Worm (Caenorhabditis elegans) whole organism, young adult: ENCODE results near the gene Y39E4B.6.

Source experiments
- athp-1 ChIP-seq: sonication (generic microtip); optimal IDR thresholded peaks from 2 replicates; lab custom pipeline; 2017; ENCODE audit warnings: mild to moderate bottlenecking, missing genetic modification characterization, missing compliant biosample characterization
- ekl-4 ChIP-seq: fragments of 200-800 bp; sonication (Bioruptor generic); IDR thresholded peaks from 2 replicates; pipeline ENCODE4 v1.3.6; 2022; ENCODE audit warnings: missing genetic modification reagents, missing genetic modification characterization, missing compliant biosample characterization
- lin-35 ChIP-seq, 3 experiments: fragments of 150-350 bp in 2 of 3; sonication (generic microtip) in 1 of 3; optimal IDR thresholded peaks; 2 replicates each; lab custom pipeline; 2014 to 2018; ENCODE audit warnings: missing biosample characterization in 3 of 3, missing genetic modification characterization in 3 of 3, missing genetic modification reagents in 3 of 3
- snpc-1.1 ChIP-seq: sonication (generic microtip); optimal IDR thresholded peaks from 2 replicates; lab custom pipeline; 2017; ENCODE audit warnings: missing genetic modification characterization, mild to moderate bottlenecking, missing compliant biosample characterization, antibody characterized with exemption, moderate library complexity, missing genotype, missing genetic modification reagents; ENCODE audit not compliant: insufficient read depth
- snpc-4 ChIP-seq, 5 experiments: fragments of 150-350 bp in 1 of 5; sonication (generic microtip) in 4 of 5; optimal IDR thresholded peaks; 2 replicates each; lab custom pipeline; 2014 to 2018; ENCODE audit warnings: missing genetic modification characterization in 5 of 5, missing biosample characterization in 3 of 5, antibody characterized with exemption in 2 of 5, mild to moderate bottlenecking in 2 of 5, missing compliant biosample characterization in 2 of 5, missing genotype in 2 of 5, moderate library complexity in 2 of 5, missing genetic modification reagents in 1 of 5
- unc-130 ChIP-seq: sonication (generic microtip); optimal IDR thresholded peaks from 2 replicates; lab custom pipeline; 2016; ENCODE audit warnings: missing genetic modification reagents, missing genetic modification characterization, missing compliant biosample characterization

DNA sequence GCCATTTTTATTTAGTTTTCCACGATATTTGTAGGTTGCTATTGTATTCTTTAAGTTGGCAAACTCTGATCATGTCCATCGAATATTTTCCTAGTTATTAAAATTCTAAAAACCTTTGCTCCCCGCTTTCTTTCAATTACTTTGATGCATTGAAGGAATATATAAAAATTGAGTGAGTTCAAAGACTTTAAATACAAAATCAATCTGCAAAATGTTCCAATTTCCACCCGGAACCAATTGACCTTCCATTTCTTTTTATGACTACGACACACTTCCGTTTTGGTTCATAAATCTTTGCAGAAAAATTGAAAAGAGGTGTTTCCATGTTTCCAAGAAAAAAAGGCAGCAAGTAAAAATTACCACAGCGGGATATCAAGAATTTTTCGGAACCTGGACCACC lies 30.8 kb upstream of the Y39E4B.6 start, which contains the start of gene F54F12.2:
- no peak for TF ChIP-seq snpc-1.1
- no peak for TF ChIP-seq athp-1 (tag; lab: Kevin White, UChicago)
- TF ChIP-seq unc-130 (GFP tag; lab: Kevin White, UChicago), result no peak
- no peak for TF ChIP-seq ekl-4
- no peak for TF ChIP-seq lin-35 (GFP tag; optimal IDR thresholded peaks at IDR 0.05; lab: Kevin White, UChicago)
- no peak for TF ChIP-seq snpc-4 (GFP tag; optimal IDR thresholded peaks at IDR 0.05; lab: Kevin White, UChicago)
- no peak for TF ChIP-seq snpc-4 (tag; optimal IDR thresholded peaks at IDR 0.05; lab: Kevin White, UChicago)
